Fruit fly (Drosophila melanogaster) whole organism, prepupa: Measurements from ENCODE around the gene B9d1.

ENCODE experiments used
- CG16779 ChIP-seq: fragments of 200-800 bp; sonication (Bioruptor generic); optimal IDR thresholded peaks from 3 replicates; lab custom pipeline; 2017; ENCODE audit warnings: missing biosample characterization, mild to moderate bottlenecking, missing genetic modification characterization
- CG34406 ChIP-seq: fragments of 200-800 bp; sonication (Bioruptor generic); optimal IDR thresholded peaks from 3 replicates; lab custom pipeline; 2016; ENCODE audit warnings: missing biosample characterization, missing genetic modification characterization
- CG9139 ChIP-seq: fragments of 200-800 bp; sonication (Bioruptor generic); optimal IDR thresholded peaks from 3 replicates; lab custom pipeline; 2017; ENCODE audit warnings: missing biosample characterization, mild to moderate bottlenecking, missing genetic modification characterization
- Eip93F ChIP-seq: fragments of 200-800 bp; sonication (Bioruptor generic); optimal IDR thresholded peaks from 2 replicates; lab custom pipeline; 2016; ENCODE audit warnings: missing biosample characterization, mild to moderate bottlenecking, missing genetic modification characterization
- Lpt ChIP-seq: fragments of 200-800 bp; sonication (Bioruptor generic); optimal IDR thresholded peaks from 3 replicates; lab custom pipeline; 2016; ENCODE audit warnings: missing biosample characterization, missing genetic modification characterization
- Met ChIP-seq: fragments of 200-800 bp; sonication (Bioruptor generic); optimal IDR thresholded peaks from 3 replicates; lab custom pipeline; 2016; ENCODE audit warnings: missing biosample characterization, missing genetic modification characterization
- achi ChIP-seq: fragments of 200-800 bp; sonication (Bioruptor generic); optimal IDR thresholded peaks from 3 replicates; lab custom pipeline; 2016; ENCODE audit warnings: missing biosample characterization, missing genetic modification characterization
- cyc ChIP-seq: fragments of 200-800 bp; sonication (Bioruptor generic); optimal IDR thresholded peaks from 3 replicates; lab custom pipeline; 2016; ENCODE audit warnings: missing biosample characterization, missing genetic modification characterization
- lz ChIP-seq: fragments of 200-800 bp; sonication (Bioruptor generic); optimal IDR thresholded peaks from 3 replicates; lab custom pipeline; 2016; ENCODE audit warnings: missing biosample characterization, missing genetic modification characterization
- net ChIP-seq: fragments of 200-800 bp; sonication (Bioruptor generic); optimal IDR thresholded peaks from 3 replicates; lab custom pipeline; 2016; ENCODE audit warnings: missing biosample characterization, missing genetic modification characterization
- spab ChIP-seq: fragments of 200-800 bp; sonication (Bioruptor generic); optimal IDR thresholded peaks from 2 replicates; lab custom pipeline; 2017; ENCODE audit warnings: missing biosample characterization, mild to moderate bottlenecking, missing genetic modification characterization, missing genetic modification reagents

dm6 chr3R:15508631-15509030, 26.9 kb downstream of the B9d1 start, which contains the start of gene CG44014:
- TF ChIP-seq net (GFP tag; lab: Kevin White, UChicago) (no peak), cyc (GFP tag; lab: Kevin White, UChicago) (no peak), CG16779 (no peak), Eip93F (GFP tag; lab: Kevin White, UChicago) (no peak), lz (GFP tag; lab: Kevin White, UChicago) (no peak), Lpt (GFP tag; lab: Kevin White, UChicago) (no peak), achi (GFP tag; lab: Kevin White, UChicago) (no peak), spab (GFP tag; lab: Kevin White, UChicago) (no peak), CG9139 (GFP tag; lab: Kevin White, UChicago) (no peak), Met (GFP tag; lab: Kevin White, UChicago) (no peak), CG34406 (GFP tag; lab: Kevin White, UChicago) (no peak)
